Worm (Caenorhabditis elegans): ENCODE data around the gene rps-1.

rps-1 gene

ce11 chrIII:4513926-4514325 is 38.2 kb downstream of the rps-1 start:
- TF ChIP-seq snpc-4 (tag; optimal IDR thresholded peaks at IDR 0.05) (no peak), nhr-129 (tag; optimal IDR thresholded peaks at IDR 0.05) (peak; percentile 48), C34F6.9 (tag; optimal IDR thresholded peaks at IDR 0.05) (peak; percentile 33), fos-1 (tag; optimal IDR thresholded peaks at IDR 0.05) (no peak), alr-1 (tag; optimal IDR thresholded peaks at IDR 0.05) (no peak), F13H6.1 (tag; optimal IDR thresholded peaks at IDR 0.05) (peak; percentile 71), mdl-1 (tag; optimal IDR thresholded peaks at IDR 0.05) (peak in 1 of 2 experiments; percentile 4), unc-55 (GFP tag; optimal IDR thresholded peaks at IDR 0.05) (peak; percentile 31), ceh-16 (tag; optimal IDR thresholded peaks at IDR 0.05) (no peak), lsy-2 (tag; optimal IDR thresholded peaks at IDR 0.05) (peak in 1 of 2 experiments; percentile 18)

DNA sequence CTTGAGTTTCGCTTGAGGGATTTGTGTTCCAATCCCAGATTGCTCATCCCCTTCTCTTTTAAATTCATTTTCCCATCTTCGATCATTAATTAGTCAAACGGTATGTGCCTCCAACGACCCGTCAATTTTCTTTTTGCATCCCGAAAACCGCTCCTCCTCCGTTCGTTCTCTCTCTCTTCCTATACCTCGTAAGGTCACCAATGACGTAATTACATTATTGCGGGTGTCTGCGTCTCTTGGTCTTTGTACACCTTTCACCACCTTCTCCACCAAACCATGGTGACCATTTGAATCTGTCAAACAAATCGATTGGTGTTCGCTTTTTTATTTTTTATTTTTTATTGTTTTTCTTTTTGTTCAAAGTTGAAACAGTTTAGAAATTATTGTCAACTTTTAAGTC is 39.5 kb downstream of the rps-1 start:
- TF ChIP-seq ZK546.5 (tag; optimal IDR thresholded peaks at IDR 0.05), result no peak
- TF ChIP-seq sem-4 (tag; optimal IDR thresholded peaks at IDR 0.05), result no peak
- TF ChIP-seq nhr-11 (tag; optimal IDR thresholded peaks at IDR 0.05), result no peak
- no peak for TF ChIP-seq nhr-21 (tag; optimal IDR thresholded peaks at IDR 0.05)
- no peak for TF ChIP-seq alr-1 (tag; optimal IDR thresholded peaks at IDR 0.05)
- no peak for TF ChIP-seq snpc-4 (tag; optimal IDR thresholded peaks at IDR 0.05)
- TF ChIP-seq ztf-4 (tag; optimal IDR thresholded peaks at IDR 0.05), result no peak
- TF ChIP-seq peb-1 (tag; optimal IDR thresholded peaks at IDR 0.05), result no peak
- no peak for TF ChIP-seq ceh-16 (tag; optimal IDR thresholded peaks at IDR 0.05)
- TF ChIP-seq lin-13 (GFP tag; optimal IDR thresholded peaks at IDR 0.05), result no peak
- TF ChIP-seq nhr-25 (tag; optimal IDR thresholded peaks at IDR 0.05), result no peak
- no peak for TF ChIP-seq unc-39 (tag; optimal IDR thresholded peaks at IDR 0.05)
- TF ChIP-seq gmeb-1 (tag; optimal IDR thresholded peaks at IDR 0.05), result no peak
- TF ChIP-seq skn-1 (tag; optimal IDR thresholded peaks at IDR 0.05), result no peak
- no peak for TF ChIP-seq ama-1 (optimal IDR thresholded peaks at IDR 0.05)
- TF ChIP-seq nhr-10 (tag; optimal IDR thresholded peaks at IDR 0.05), result no peak
- TF ChIP-seq nhr-23 (tag; optimal IDR thresholded peaks at IDR 0.05), result no peak
- no peak for TF ChIP-seq fos-1 (tag; optimal IDR thresholded peaks at IDR 0.05)

DNA sequence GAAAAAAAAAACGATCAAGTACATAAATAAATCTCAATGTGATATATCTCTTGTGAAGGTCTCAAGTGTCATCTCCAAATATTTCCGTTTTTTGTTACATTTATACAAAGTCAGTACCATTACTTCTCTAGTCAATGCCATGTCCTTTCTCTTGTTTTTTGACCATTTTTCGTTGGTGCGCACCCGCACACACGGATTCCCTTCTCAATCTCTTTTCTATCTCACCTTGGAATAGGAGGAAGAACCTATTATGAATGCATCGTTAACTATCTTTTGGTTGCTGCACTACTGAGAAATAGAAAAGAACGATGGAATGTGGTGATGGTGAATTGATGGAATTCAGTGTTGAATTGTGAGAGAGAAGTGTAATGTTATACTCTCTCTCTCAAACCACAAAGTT is 42.1 kb downstream of the rps-1 start:
- TF ChIP-seq mbf-1 (tag; optimal IDR thresholded peaks at IDR 0.05), result no peak
- TF ChIP-seq lin-11 (tag; optimal IDR thresholded peaks at IDR 0.05), result no peak
- no peak for TF ChIP-seq R02D3.7 (tag; optimal IDR thresholded peaks at IDR 0.05)
- no peak for TF ChIP-seq unc-39 (tag; optimal IDR thresholded peaks at IDR 0.05)
- TF ChIP-seq ztf-4 (tag; optimal IDR thresholded peaks at IDR 0.05), result no peak
- TF ChIP-seq C34F6.9 (tag; optimal IDR thresholded peaks at IDR 0.05), result no peak
- TF ChIP-seq elt-1 (tag; optimal IDR thresholded peaks at IDR 0.05), result no peak
- no peak for TF ChIP-seq mdl-1 (tag; optimal IDR thresholded peaks at IDR 0.05)
- TF ChIP-seq sma-3 (GFP tag; optimal IDR thresholded peaks at IDR 0.05), result no peak
- no peak for TF ChIP-seq ztf-11 (tag; optimal IDR thresholded peaks at IDR 0.05)
- no peak for TF ChIP-seq sem-4 (tag; optimal IDR thresholded peaks at IDR 0.05)
- TF ChIP-seq sma-9 (GFP tag; optimal IDR thresholded peaks at IDR 0.05), result no peak
- TF ChIP-seq sma-9 (tag; optimal IDR thresholded peaks at IDR 0.05), result no peak
- TF ChIP-seq unc-55 (GFP tag; optimal IDR thresholded peaks at IDR 0.05), result no peak
- no peak for TF ChIP-seq ama-1 (optimal IDR thresholded peaks at IDR 0.05)
- TF ChIP-seq Y55F3AM.14 (GFP tag; optimal IDR thresholded peaks at IDR 0.05), result no peak
- TF ChIP-seq nhr-77 (tag; optimal IDR thresholded peaks at IDR 0.05), result no peak
- TF ChIP-seq nhr-10 (tag; optimal IDR thresholded peaks at IDR 0.05), result no peak
- TF ChIP-seq aly-2 (tag; optimal IDR thresholded peaks at IDR 0.05), result no peak
- TF ChIP-seq fos-1 (tag; optimal IDR thresholded peaks at IDR 0.05), result no peak
- no peak for TF ChIP-seq ZK546.5 (tag; optimal IDR thresholded peaks at IDR 0.05)

ce11 chrIII:4519410-4519809 is 43.7 kb downstream of the rps-1 start:
- TF ChIP-seq gmeb-1 (tag; optimal IDR thresholded peaks at IDR 0.05) (no peak), sem-4 (tag; optimal IDR thresholded peaks at IDR 0.05) (no peak), R02D3.7 (tag; optimal IDR thresholded peaks at IDR 0.05) (no peak), zag-1 (tag; optimal IDR thresholded peaks at IDR 0.05) (no peak), crh-2 (tag; optimal IDR thresholded peaks at IDR 0.05) (no peak), unc-62 (GFP tag; optimal IDR thresholded peaks at IDR 0.05) (no peak), alr-1 (tag; optimal IDR thresholded peaks at IDR 0.05) (no peak), nhr-6 (tag; optimal IDR thresholded peaks at IDR 0.05) (no peak), ztf-1 (GFP tag; conservative IDR thresholded peaks at IDR 0.05) (no peak)
